Fruit fly (Drosophila melanogaster) ovary, adult (tissue): ENCODE measurements around the gene CG4408.
A peak's percentile ranks its signal among the peaks of the same experiment; 100 is the strongest.

ENCODE experiments used
- CG17801 ChIP-seq: fragments of 200-800 bp; optimal IDR thresholded peaks from 2 replicates; lab custom pipeline; 2019; ENCODE audit warnings: missing biosample characterization, mild to moderate bottlenecking, missing genetic modification characterization, moderate library complexity; ENCODE audit not compliant: partially characterized antibody

Gene CG4408

DNA sequence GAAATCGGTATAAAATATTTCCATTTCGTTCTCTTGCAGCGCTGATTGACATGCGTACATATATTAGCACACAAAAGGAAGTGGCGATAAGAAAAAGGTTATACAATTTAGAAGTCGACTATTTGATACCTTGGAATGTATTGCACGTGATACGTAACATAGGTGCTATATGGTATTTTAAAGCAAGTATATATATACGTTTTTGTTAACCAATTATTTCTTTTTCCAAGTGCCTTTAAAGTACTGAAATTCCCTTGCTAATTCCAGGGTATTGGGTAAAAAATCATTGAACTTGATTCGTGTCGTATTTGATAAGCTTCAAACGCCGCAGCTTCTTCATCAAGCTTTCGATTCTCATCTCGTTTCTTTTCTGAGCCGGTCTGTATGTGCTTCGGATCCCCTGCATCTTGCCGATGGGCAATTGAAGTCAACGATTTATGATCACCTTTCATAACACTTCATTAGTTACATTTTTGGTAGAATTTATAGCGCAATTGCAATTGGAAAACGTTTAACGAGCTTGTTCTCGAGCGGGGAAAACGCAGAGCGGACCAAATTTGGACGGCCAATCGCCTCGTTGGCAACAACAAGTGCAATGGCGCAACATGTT is at the start of gene CG4408:
TSS of gene CG4408 (minus strand) at position 60 of the 610 bp plus-strand sequence.
- peak; percentile 88 for TF ChIP-seq CG17801

DNA sequence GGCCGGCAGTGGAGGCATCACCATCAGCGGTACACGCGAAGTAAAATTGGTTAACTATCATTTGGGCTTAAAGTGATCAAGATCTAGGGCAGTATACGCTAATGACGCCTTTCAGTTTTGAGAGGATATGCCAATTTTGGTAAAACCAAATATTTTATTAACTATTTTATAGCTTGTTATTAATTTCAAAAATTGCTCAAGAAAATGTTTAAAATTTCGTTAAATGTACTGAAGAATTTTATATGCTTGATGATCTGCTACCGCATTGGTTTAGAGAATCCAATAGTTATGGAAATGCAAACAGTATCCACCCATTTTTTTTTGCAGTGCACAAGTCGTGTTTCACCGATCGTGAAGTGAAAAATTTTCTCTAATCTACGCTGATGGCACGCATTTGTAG is 44.5 kb upstream of the CG4408 start:
- TF ChIP-seq CG17801, result no peak

DNA sequence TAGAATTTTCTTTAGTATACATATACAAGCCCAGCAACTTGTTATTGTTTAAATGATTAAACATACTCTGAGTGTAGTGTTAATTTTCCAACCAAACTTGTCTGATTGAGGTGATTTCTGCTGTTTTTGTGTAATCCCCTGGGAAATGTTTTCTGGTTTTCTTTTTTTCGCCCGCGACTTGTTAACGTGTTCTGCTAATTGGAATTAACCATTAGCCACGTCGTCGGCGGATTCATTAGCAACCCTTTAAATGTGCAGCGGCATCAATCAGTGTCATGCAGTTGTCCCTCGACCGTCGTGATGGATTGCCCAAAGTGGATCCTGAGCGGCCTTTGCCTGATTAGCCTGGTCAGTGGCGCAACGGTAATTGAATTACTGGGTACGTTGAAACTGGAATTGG is 41.8 kb upstream of the CG4408 start, which contains the start of gene Ir94e:
TSS of gene Ir94e (plus strand) at position 301 of the 400 bp plus-strand sequence.
- TF ChIP-seq CG17801, result no peak

dm6 chr3R:23403628-23404027 is 40.3 kb upstream of the CG4408 start, which contains the start of gene CG17380:
Gene CG17380, minus strand, starts transcription at chr3R:23403728.
- TF ChIP-seq CG17801, result no peak

- no peak for TF ChIP-seq CG17801
Measured at dm6 chr3R:23402508-23402907, 39.1 kb upstream of the CG4408 start, which contains the start of gene Ir94d. Gene Ir94d, plus strand, starts transcription at chr3R:23402808.

dm6 chr3R:23401519-23401918 is 38.1 kb upstream of the CG4408 start:
- TF ChIP-seq CG17801, result no peak

dm6 chr3R:23399679-23400078 is 36.3 kb upstream of the CG4408 start:
- TF ChIP-seq CG17801, result no peak

dm6 chr3R:23398979-23399378 is 35.6 kb upstream of the CG4408 start:
- no peak for TF ChIP-seq CG17801

- no peak for TF ChIP-seq CG17801
Measured at dm6 chr3R:23396548-23397294, 33.3 kb upstream of the CG4408 start.

DNA sequence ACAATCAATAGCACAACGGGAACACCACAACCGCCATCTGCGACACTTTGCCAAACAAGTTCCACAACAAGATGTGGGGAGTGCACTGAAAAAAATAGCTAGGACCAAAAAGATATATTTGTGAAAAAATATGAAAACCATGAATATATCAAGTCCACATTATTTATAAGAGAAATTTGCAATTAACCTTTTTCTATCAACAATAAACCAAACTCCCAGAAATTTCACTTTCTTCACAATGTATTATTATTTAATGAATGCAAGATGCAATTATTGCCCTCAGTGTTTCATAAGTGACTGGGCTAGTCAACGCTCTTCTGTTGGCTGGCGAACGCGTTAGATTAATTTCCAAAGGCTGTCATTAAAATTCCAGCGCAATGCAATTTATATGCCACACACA is 32.3 kb upstream of the CG4408 start:
- TF ChIP-seq CG17801, result no peak

dm6 chr3R:23393507-23393906 is 30.1 kb upstream of the CG4408 start:
- TF ChIP-seq CG17801, result no peak

DNA sequence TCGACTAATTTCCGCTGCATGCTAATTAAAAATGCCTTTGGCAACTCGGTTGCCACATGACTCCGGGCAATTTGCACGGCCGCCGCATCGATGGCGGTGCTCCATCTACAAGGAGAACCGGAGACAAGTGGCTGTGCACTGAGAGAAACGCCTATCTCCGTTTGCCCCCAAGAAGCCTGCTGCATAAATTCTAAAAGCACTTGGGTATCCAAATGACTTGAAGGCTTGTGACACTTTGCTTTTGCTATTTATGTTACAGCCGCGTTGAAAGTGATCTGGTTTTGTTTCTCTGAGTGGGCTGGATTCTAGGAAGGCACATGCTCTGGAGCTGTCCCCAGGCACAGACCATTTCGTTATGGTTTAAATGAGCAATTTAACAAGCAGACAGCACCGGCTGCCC is 28.9 kb upstream of the CG4408 start:
- TF ChIP-seq CG17801, result no peak

DNA sequence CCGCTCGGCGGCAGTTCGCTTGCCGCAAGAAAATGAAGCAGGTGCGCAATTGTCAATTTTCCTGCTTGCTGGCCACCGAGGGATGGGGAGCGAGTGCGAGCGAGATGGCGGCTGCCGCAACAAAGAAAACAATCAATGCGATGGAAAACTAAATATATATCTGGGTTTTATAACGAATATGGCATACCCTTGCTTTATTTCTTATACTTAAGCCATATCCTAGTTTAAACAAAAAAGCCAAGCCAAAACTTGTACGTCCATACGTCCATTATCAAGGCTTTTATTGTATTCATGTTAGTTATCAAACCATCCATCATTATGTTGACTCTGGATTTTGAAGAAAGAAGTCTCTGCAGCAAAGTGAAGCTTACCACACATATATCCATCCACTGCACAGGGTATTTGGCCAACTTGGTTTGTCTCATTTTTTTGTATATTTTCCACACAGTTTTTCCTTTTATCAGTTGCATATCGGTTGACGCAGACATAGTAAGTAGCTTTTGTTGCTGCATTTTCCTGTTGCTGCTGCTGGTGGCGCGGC is 27.5 kb upstream of the CG4408 start:
- TF ChIP-seq CG17801, result no peak

DNA sequence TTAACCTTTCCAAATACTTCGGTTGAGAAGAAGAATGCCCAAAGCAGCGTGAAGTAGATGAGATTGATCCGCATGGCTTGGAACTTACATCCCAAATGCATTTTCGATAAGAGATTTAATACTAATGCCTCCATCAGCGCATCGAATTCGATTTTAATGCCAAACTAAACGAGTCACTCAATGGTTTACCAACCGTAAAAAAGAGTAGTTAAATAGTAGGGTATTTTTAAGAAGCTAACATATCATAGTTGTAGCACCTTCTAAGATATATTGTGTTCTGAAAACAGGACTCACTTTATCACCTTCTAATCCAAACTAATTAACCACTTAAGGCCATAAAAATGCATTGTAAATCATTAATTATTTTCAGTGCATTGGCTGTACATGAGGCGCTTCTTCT is 25.4 kb upstream of the CG4408 start, which contains the start of gene CG31515:
TSS of gene CG31515 (minus strand) at position 101 of the 400 bp plus-strand sequence.
- no peak for TF ChIP-seq CG17801

DNA sequence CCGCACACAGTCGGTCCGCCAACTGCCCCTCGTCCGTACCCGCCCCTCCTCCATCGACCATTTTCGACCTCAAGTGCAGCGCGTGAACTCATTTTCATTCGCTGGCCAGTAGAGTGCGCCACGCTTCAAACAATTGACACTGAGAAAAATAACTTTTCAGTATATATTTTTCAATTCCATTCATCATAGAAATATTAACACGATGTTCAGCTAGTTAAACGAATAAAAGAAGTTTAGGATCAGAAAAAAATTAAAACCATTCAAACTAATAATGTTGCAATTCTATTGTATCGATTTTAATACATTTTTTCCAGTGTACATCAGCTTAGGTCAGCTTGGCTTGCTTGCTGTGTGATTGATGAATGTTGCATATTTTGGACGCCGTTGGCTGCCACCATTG is 23.5 kb upstream of the CG4408 start:
- TF ChIP-seq CG17801, result no peak

DNA sequence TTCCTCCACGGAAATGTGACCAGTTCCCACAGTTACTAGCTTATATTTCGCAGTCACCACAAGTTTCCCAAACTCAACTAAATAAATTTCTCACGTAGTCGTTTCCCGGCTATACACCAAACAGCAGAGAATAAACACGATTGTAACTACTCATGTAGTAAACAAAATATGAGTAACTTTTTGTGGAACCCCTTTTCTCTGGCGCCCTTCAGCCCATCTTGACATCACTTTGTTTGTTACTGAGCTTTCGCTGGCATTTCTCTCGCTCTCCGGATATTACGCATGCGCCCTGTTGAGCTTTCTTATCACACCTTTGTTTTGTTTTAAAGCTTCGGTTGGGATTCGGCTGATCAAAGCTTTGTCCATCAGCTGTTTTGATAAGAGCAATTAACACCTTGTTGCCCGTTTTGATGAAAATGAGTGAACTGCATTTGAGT is 22.7 kb upstream of the CG4408 start:
- TF ChIP-seq CG17801, result peak; percentile 6

DNA sequence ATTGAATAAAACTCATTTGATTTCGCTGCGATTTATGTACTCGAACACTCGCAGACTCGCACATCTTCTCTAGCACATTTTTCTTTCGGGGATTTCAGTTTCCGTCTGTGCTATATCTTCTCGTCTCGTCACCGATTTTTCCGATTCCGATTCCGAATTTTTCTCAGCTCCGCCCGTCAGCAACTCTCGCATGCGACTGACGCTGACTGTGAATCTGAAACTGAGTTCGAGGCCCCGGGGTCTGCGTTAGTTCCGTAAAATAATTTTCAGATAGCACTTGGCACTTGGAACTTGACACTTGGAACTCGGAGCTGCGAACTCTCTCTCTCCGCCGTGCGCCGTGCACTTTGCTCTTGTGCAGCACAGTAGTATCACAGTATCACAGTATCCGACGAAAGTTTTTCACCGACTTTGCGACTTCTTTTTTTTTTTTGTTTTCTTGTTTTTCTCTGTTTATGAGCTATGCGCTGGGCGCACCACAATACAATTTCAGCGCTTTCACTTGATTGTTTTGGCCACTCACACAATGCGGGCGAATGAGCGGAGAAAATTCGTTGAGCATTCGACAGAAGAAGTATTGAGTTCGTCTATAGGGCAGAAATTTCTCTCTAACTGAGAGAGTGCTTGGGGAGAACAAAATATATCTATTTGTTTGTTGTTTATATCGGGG is 21.4 kb upstream of the CG4408 start, which contains the start of gene CG4393:
TSS of gene CG4393 (minus strand) at position 187 of the 670 bp plus-strand sequence.
- TF ChIP-seq CG17801, result peak; percentile 49
